Worm (Caenorhabditis elegans) whole organism, L1 larva: ENCODE results near the gene hsp-110.

Source experiments
- C04F5.9 ChIP-seq: sonication (generic microtip); optimal IDR thresholded peaks from 2 replicates; lab custom pipeline; 2016; ENCODE audit warnings: missing genetic modification characterization, missing compliant biosample characterization
- Y116A8C.19 ChIP-seq: sonication (generic microtip); optimal IDR thresholded peaks from 2 replicates; lab custom pipeline; 2016; ENCODE audit warnings: missing compliant biosample characterization, missing genetic modification characterization, borderline replicate concordance
- aha-1 ChIP-seq: fragments of 150-350 bp; optimal IDR thresholded peaks from 2 replicates; lab custom pipeline; 2014; ENCODE audit warnings: missing biosample characterization, missing genetic modification characterization
- aly-2 ChIP-seq: fragments of 150-350 bp; optimal IDR thresholded peaks from 2 replicates; lab custom pipeline; 2014; ENCODE audit warnings: missing biosample characterization, missing genetic modification characterization
- fos-1 ChIP-seq: fragments of 150-350 bp; optimal IDR thresholded peaks from 2 replicates; lab custom pipeline; 2014; ENCODE audit warnings: missing biosample characterization, missing genetic modification characterization
- nhr-76 ChIP-seq: sonication (generic microtip); optimal IDR thresholded peaks from 2 replicates; lab custom pipeline; 2017; ENCODE audit warnings: missing biosample characterization, missing genetic modification characterization
- snpc-4 ChIP-seq: fragments of 150-350 bp; optimal IDR thresholded peaks from 2 replicates; lab custom pipeline; 2014; ENCODE audit warnings: missing biosample characterization, missing genetic modification characterization

ce11 chrIII:8467520-8467919 is 20.8 kb upstream of the hsp-110 start:
- no peak for TF ChIP-seq C04F5.9 (tag; lab: Kevin White, UChicago)
- TF ChIP-seq aha-1 (tag; lab: Kevin White, UChicago): no peak
- TF ChIP-seq fos-1 (tag; lab: Kevin White, UChicago): no peak
- TF ChIP-seq aly-2 (tag; lab: Kevin White, UChicago): no peak
- TF ChIP-seq snpc-4 (tag; lab: Kevin White, UChicago): no peak
- no peak for TF ChIP-seq Y116A8C.19 (tag; lab: Kevin White, UChicago)
- TF ChIP-seq nhr-76: no peak
